Worm (Caenorhabditis elegans): ENCODE measurements around the gene rpn-13.

ce11 chrIII:6381584-6382391 lies 40.1 kb upstream of the rpn-13 start, which contains the start of gene znf-622:
- TF ChIP-seq lin-39 (tag; optimal IDR thresholded peaks at IDR 0.05) (no peak), nhr-77 (tag; optimal IDR thresholded peaks at IDR 0.05) (no peak), unc-62 (GFP tag; optimal IDR thresholded peaks at IDR 0.05) (no peak), ceh-82 (tag; optimal IDR thresholded peaks at IDR 0.05) (no peak), fkh-10 (GFP tag; optimal IDR thresholded peaks at IDR 0.05) (no peak), nhr-237 (tag; optimal IDR thresholded peaks at IDR 0.05) (no peak), snpc-4 (tag; optimal IDR thresholded peaks at IDR 0.05) (no peak), rnt-1 (tag; optimal IDR thresholded peaks at IDR 0.05) (no peak), lin-13 (GFP tag; optimal IDR thresholded peaks at IDR 0.05) (no peak), pag-3 (tag; optimal IDR thresholded peaks at IDR 0.05; ENCODE audit: borderline replicate concordance, insufficient read depth) (no peak), mdl-1 (tag; optimal IDR thresholded peaks at IDR 0.05) (no peak), lsy-2 (tag; optimal IDR thresholded peaks at IDR 0.05) (no peak), pqm-1 (tag; optimal IDR thresholded peaks at IDR 0.05) (no peak)
